Fruit fly (Drosophila melanogaster): ENCODE measurements around the gene ApepP.

The ApepP gene

DNA sequence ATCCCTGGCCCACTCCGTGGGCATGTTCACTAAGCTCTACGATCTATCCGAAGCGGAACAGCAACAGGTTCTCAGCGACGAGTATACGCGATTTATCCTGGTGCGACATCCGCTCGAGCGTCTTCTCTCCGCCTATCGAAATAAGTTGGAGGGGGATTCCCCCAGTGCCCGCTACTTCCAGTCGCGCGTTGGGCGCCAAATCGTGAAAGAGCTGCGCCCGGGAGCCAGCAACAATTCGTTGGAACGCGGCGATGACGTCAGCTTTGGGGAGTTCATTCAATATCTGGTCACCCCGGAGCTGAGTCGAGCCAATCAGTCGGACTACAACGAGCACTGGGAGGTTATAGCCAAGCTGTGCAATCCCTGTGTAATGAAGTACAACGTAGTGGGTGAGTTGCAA is 24.9 kb downstream of the ApepP start:
- TF ChIP-seq CG7963 (GFP tag; IDR thresholded peaks at IDR 0.05; ENCODE audit: partially characterized antibody) (no peak), ind (GFP tag; optimal IDR thresholded peaks at IDR 0.05) (no peak), CG3726 (GFP tag; IDR thresholded peaks at IDR 0.05) (no peak), ttk (GFP tag; IDR thresholded peaks at IDR 0.05) (no peak), CG13424 (tag; optimal IDR thresholded peaks at IDR 0.05) (no peak), ewg (GFP tag; optimal IDR thresholded peaks at IDR 0.05) (no peak), Med (GFP tag) (peak; percentile 50), Bgb (GFP tag; IDR thresholded peaks at IDR 0.05; ENCODE audit: partially characterized antibody) (no peak), Ets65A (GFP tag) (peak; percentile 31), dimm (GFP tag; IDR thresholded peaks at IDR 0.05) (no peak), org-1 (GFP tag; optimal IDR thresholded peaks at IDR 0.05) (no peak), CG43689 (GFP tag; IDR thresholded peaks at IDR 0.05) (no peak), CG10462 (GFP tag; optimal IDR thresholded peaks at IDR 0.05) (no peak), CG14667 (GFP tag; IDR thresholded peaks at IDR 0.05) (no peak), mam (GFP tag; optimal IDR thresholded peaks at IDR 0.05) (no peak), p53 (GFP tag; optimal IDR thresholded peaks at IDR 0.05) (no peak), CG8944 (GFP tag; optimal IDR thresholded peaks at IDR 0.05) (no peak), Sin3A (optimal IDR thresholded peaks at IDR 0.05) (no peak), grn (GFP tag; optimal IDR thresholded peaks at IDR 0.05) (no peak), CG8089 (GFP tag; optimal IDR thresholded peaks at IDR 0.05) (no peak), Gug (GFP tag; IDR thresholded peaks at IDR 0.05) (no peak), ken (GFP tag; IDR thresholded peaks at IDR 0.05) (no peak), Dbx (GFP tag; IDR thresholded peaks at IDR 0.05) (0 out of 3 replicates have a peak, but pooled peaks have one; percentile 11), mld (GFP tag; IDR thresholded peaks at IDR 0.05; ENCODE audit: partially characterized antibody) (no peak), CG13624 (GFP tag; optimal IDR thresholded peaks at IDR 0.05) (no peak), Nf-YC (tag; optimal IDR thresholded peaks at IDR 0.05) (no peak), oc (tag; optimal IDR thresholded peaks at IDR 0.05) (no peak), Drgx (GFP tag; IDR thresholded peaks at IDR 0.05) (no peak), hb (GFP tag; IDR thresholded peaks at IDR 0.05; ENCODE audit: partially characterized antibody) (0 out of 3 replicates have a peak, but pooled peaks have one; percentile 10), Spps (tag; optimal IDR thresholded peaks at IDR 0.05) (no peak), tna (GFP tag; IDR thresholded peaks at IDR 0.05; ENCODE audit: partially characterized antibody) (no peak), Dfd (GFP tag; optimal IDR thresholded peaks at IDR 0.05) (no peak), CG9876 (GFP tag; optimal IDR thresholded peaks at IDR 0.05) (no peak), CG12104 (GFP tag; optimal IDR thresholded peaks at IDR 0.05) (no peak), CG17361 (GFP tag; IDR thresholded peaks at IDR 0.05) (0 out of 3 replicates have a peak, but pooled peaks have one; percentile 20)

DNA sequence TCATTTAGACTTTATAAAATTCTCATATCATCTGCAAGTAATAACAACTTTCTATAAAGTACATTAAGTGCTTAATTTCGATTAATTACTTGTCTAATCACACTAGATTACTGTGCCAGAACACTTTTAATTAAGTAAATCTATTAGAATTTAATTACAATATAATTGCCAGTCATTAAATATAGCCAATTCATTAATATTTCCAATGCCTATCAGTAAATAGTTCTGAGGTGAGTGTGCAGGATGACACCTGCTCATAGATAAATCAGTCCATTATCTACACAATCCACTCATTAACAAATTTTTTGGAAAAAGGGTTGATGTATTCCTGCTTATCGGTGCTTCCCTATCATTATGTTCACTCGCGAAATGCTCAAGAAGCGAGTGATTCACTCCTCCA is 25.5 kb downstream of the ApepP start:
- TF ChIP-seq trh (GFP tag; optimal IDR thresholded peaks at IDR 0.05) (no peak), Nf-YB (GFP tag; optimal IDR thresholded peaks at IDR 0.05) (no peak), Ptx1 (GFP tag; IDR thresholded peaks at IDR 0.05) (no peak), sd (tag; optimal IDR thresholded peaks at IDR 0.05) (peak; percentile 49), Hmx (GFP tag; optimal IDR thresholded peaks at IDR 0.05) (no peak), exex (tag; optimal IDR thresholded peaks at IDR 0.05) (peak; percentile 86)
